Worm (Caenorhabditis elegans): ENCODE results near the gene H41C03.3.

Gene H41C03.3

DNA sequence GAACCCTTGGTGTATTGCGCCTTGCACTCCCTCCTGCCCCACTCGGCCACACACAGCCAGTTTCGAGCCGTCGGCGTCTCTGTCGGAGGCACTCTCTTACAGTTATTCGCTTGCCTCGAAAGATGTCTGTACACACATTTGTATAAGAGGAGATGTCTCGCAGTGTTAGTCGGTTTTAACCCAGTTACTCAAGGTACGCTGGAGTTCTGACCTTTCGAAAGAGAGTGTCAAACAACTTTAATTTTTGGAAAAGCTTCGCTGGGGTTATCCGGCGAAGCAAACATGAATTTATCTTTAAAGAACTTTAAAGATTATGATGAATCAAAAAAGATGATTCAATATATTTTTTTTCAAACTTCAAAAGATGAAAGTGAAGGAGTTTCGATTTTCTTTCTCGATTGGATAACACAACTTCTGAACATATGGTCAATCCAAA, 865 bp upstream of the H41C03.3 start (continued):
- TF ChIP-seq pat-9 (tag; optimal IDR thresholded peaks at IDR 0.05): peak; percentile 83
- peak; percentile 70 for TF ChIP-seq ttx-3 (tag; optimal IDR thresholded peaks at IDR 0.05)
- peak; percentile 46 for TF ChIP-seq nhr-232 (tag; optimal IDR thresholded peaks at IDR 0.05)
- peak; percentile 77 for TF ChIP-seq lim-6 (tag; optimal IDR thresholded peaks at IDR 0.05)
- TF ChIP-seq syd-9 (tag; optimal IDR thresholded peaks at IDR 0.05): peak; percentile 85
- TF ChIP-seq mec-3 (tag; optimal IDR thresholded peaks at IDR 0.05; ENCODE audit: borderline replicate concordance): peak; percentile 59
- peak; percentile 79 for TF ChIP-seq ceh-30 (tag; optimal IDR thresholded peaks at IDR 0.05)
- no peak for TF ChIP-seq elt-4 (tag; optimal IDR thresholded peaks at IDR 0.05)
- TF ChIP-seq npax-4 (tag; optimal IDR thresholded peaks at IDR 0.05): peak; percentile 54
- peak; percentile 70 for TF ChIP-seq pag-3 (tag; optimal IDR thresholded peaks at IDR 0.05; ENCODE audit: borderline replicate concordance)
- peak; percentile 87 for TF ChIP-seq F13H6.1 (tag; optimal IDR thresholded peaks at IDR 0.05)
- peak; percentile 76 for TF ChIP-seq K09A11.1 (tag; optimal IDR thresholded peaks at IDR 0.05; ENCODE audit: insufficient read depth)
- TF ChIP-seq ceh-18 (tag; optimal IDR thresholded peaks at IDR 0.05): peak; percentile 99
- TF ChIP-seq ets-4 (tag; optimal IDR thresholded peaks at IDR 0.05): peak; percentile 85
- TF ChIP-seq ceh-6 (GFP tag; optimal IDR thresholded peaks at IDR 0.05): peak; percentile 53
- TF ChIP-seq ceh-14 (tag; optimal IDR thresholded peaks at IDR 0.05): peak; percentile 94
- peak; percentile 92 for TF ChIP-seq nfya-1 (tag; optimal IDR thresholded peaks at IDR 0.05)
- peak; percentile 17 for TF ChIP-seq hlh-13 (GFP tag; optimal IDR thresholded peaks at IDR 0.05)
- peak; percentile 79 for TF ChIP-seq unc-55 (GFP tag; optimal IDR thresholded peaks at IDR 0.05)
- peak; percentile 99 for TF ChIP-seq dve-1 (tag; optimal IDR thresholded peaks at IDR 0.05)
- TF ChIP-seq ztf-16 (tag; optimal IDR thresholded peaks at IDR 0.05): peak; percentile 83
- peak; percentile 41 for TF ChIP-seq ceh-48 (tag; optimal IDR thresholded peaks at IDR 0.05)
- TF ChIP-seq pha-2 (tag; optimal IDR thresholded peaks at IDR 0.05): peak; percentile 82
- TF ChIP-seq hlh-8 (tag; optimal IDR thresholded peaks at IDR 0.05): peak; percentile 76
- TF ChIP-seq hlh-15 (tag; optimal IDR thresholded peaks at IDR 0.05): peak; percentile 65
- peak; percentile 96 for TF ChIP-seq tbx-2 (tag; optimal IDR thresholded peaks at IDR 0.05)
- no peak for TF ChIP-seq odd-2 (tag; optimal IDR thresholded peaks at IDR 0.05)
- peak; percentile 82 for TF ChIP-seq ceh-2 (tag; optimal IDR thresholded peaks at IDR 0.05)
- no peak for TF ChIP-seq ceh-45 (GFP tag; IDR thresholded peaks at IDR 0.05)
- TF ChIP-seq pax-1 (tag; optimal IDR thresholded peaks at IDR 0.05): peak; percentile 91
- peak; percentile 59 for TF ChIP-seq C38D4.7 (GFP tag; optimal IDR thresholded peaks at IDR 0.05)
- TF ChIP-seq dmd-4 (tag; optimal IDR thresholded peaks at IDR 0.05; ENCODE audit: borderline replicate concordance): peak; percentile 66
- peak; percentile 65 for TF ChIP-seq ceh-22 (tag; optimal IDR thresholded peaks at IDR 0.05)
- peak; percentile 53; the same call in 1 of the 2 replicates for TF ChIP-seq unc-3 (GFP tag; conservative IDR thresholded peaks at IDR 0.05)
- peak; percentile 85 for TF ChIP-seq unc-3 (tag; optimal IDR thresholded peaks at IDR 0.05)
- peak; percentile 46 for TF ChIP-seq ahr-1 (tag; optimal IDR thresholded peaks at IDR 0.05)
- peak; percentile 81 for TF ChIP-seq madf-2 (tag; optimal IDR thresholded peaks at IDR 0.05)
- TF ChIP-seq pha-4 (tag; optimal IDR thresholded peaks at IDR 0.05): no peak
- TF ChIP-seq hlh-30 (tag; optimal IDR thresholded peaks at IDR 0.05; ENCODE audit: insufficient read depth): peak; percentile 60
- TF ChIP-seq fax-1 (tag; optimal IDR thresholded peaks at IDR 0.05): peak; percentile 65
- peak; percentile 68 for TF ChIP-seq eyg-1 (tag; optimal IDR thresholded peaks at IDR 0.05)
- TF ChIP-seq sdc-2 (tag; optimal IDR thresholded peaks at IDR 0.05): peak; percentile 74
- TF ChIP-seq ceh-9 (tag; optimal IDR thresholded peaks at IDR 0.05): no peak
- peak; percentile 92 for TF ChIP-seq ceh-34 (tag; optimal IDR thresholded peaks at IDR 0.05)

All from whole organism, late embryonic.